Worm (Caenorhabditis elegans): ENCODE data around the gene Y102A11A.3.

ce11 chrX:2042621-2043020, 23.7 kb downstream of the Y102A11A.3 start:
- TF ChIP-seq elt-2 (tag; optimal IDR thresholded peaks at IDR 0.05): no peak
- TF ChIP-seq ceh-82 (tag; optimal IDR thresholded peaks at IDR 0.05): no peak
- TF ChIP-seq ama-1 (optimal IDR thresholded peaks at IDR 0.05): no peak
- TF ChIP-seq fos-1 (tag; optimal IDR thresholded peaks at IDR 0.05): no peak
- TF ChIP-seq unc-62 (GFP tag; optimal IDR thresholded peaks at IDR 0.05): no peak
- TF ChIP-seq fkh-2 (tag; optimal IDR thresholded peaks at IDR 0.05): no peak
- TF ChIP-seq pqm-1 (tag; optimal IDR thresholded peaks at IDR 0.05): no peak

All from whole organism, L3 larva.